Fruit fly (Drosophila melanogaster): ENCODE data around the gene CG42269.

The CG42269 gene

DNA sequence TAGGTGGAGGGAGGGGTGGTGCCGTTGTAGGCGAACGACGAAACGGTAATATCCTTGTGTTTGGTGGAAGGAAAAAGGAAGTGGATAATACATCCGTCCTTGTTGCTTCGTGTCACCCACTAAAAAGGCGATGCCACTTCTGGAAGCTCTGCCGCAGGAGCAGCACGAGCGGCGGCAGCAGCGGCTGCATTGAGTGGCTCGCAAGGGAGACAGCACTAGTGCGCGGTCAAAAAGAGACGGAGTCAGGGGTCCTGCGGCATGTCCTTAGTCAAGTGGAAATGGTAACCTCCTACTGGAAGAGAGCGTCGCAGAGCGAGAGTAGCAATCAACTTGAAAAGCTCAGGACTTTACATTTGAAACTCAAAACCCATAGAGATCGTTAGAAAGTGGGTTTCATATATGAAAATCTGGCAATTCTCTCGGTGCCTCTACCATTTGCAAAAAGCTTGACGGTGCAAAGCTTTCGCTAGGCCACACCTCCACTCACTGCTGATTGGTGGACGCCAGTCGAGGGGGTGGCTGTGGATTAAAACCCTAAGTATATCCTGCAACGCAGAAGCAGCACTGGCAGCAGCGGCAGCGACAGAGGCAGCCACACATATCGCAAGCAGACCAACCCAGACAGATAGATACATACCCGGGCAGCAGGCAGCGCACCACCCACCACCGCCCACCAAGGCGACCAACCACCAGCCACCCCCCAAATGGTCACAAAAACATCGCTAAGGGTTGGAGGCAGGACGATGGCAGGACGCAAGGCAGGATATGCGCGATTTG, 44.8 kb downstream of the CG42269 start:
- no peak for TF ChIP-seq noc (tag; optimal IDR thresholded peaks at IDR 0.05)

dm6 chr3L:6111458-6111857, 45.4 kb downstream of the CG42269 start:
- no peak for TF ChIP-seq noc (tag; optimal IDR thresholded peaks at IDR 0.05)

DNA sequence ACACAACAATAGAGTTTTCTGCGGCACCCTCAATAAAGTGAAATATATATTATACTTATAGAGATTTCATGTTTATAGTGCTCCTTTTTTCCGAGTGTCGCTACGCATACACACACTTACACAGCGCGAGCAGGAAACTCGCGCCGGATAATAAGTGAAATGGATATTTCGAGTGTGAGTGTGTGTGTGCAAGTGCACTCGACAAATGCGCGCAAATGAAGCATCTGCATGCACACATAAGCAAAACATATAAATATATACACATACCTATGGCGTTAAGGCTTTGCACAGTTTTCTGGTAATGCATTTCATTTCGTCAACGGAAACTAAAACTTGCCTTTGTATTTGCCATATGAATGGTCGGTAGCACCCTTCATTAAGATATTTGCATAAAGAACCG, 49.4 kb downstream of the CG42269 start:
- TF ChIP-seq noc (tag; optimal IDR thresholded peaks at IDR 0.05): no peak

DNA sequence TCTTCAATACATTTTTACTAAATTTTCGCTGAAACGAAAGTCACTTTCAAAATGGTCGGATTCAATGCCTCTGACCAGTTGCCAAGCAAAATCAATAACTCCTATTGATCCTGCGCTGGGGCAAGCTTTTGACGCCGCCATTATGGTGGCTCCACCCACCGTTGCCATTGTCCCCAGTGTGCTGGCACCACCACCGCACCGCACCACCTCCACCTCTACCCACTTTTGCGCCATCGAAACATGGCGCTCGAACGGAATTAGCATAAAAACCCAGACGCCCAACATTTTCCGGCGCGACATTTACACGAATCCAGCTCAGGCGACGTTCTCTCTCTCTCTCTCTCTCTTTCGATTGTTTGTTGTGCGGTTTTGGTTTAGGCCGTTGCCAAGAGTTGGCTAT, 50.8 kb downstream of the CG42269 start:
- no peak for TF ChIP-seq noc (tag; optimal IDR thresholded peaks at IDR 0.05)
